Fruit fly (Drosophila melanogaster) whole organism, embryonic: ENCODE results near the gene CG12607.

Experiments
- Ada2b ChIP-seq: fragments of 200-800 bp; sonication (Bioruptor generic); IDR thresholded peaks from 2 replicates; pipeline ENCODE4 v1.3.6; 2022; ENCODE audit warnings: missing biosample characterization, missing genetic modification characterization
- B-H1 ChIP-seq: fragments of 200-800 bp; sonication (Bioruptor generic); IDR thresholded peaks from 3 replicates; pipeline ENCODE4 v1.3.6; 2022; ENCODE audit warnings: missing biosample characterization, missing genetic modification characterization
- CG10267 ChIP-seq: fragments of 200-800 bp; sonication (Bioruptor generic); optimal IDR thresholded peaks from 2 replicates; lab custom pipeline; 2018; ENCODE audit warnings: missing biosample characterization, mild to moderate bottlenecking, missing genetic modification characterization, moderate library complexity
- CG10274 ChIP-seq: fragments of 200-800 bp; sonication (Bioruptor generic); optimal IDR thresholded peaks from 3 replicates; lab custom pipeline; 2017; ENCODE audit warnings: missing biosample characterization, mild to moderate bottlenecking, missing genetic modification characterization
- CG10654 ChIP-seq: fragments of 200-800 bp; sonication (Bioruptor generic); optimal IDR thresholded peaks from 2 replicates; lab custom pipeline; 2016; ENCODE audit warnings: missing biosample characterization, missing genetic modification characterization
- CG12299 ChIP-seq: fragments of 200-800 bp; sonication (Bioruptor generic); optimal IDR thresholded peaks from 2 replicates; lab custom pipeline; 2018; ENCODE audit warnings: missing biosample characterization, mild to moderate bottlenecking, missing genetic modification characterization
- CG12769 ChIP-seq: fragments of 200-800 bp; sonication (Bioruptor generic); optimal IDR thresholded peaks from 2 replicates; lab custom pipeline; 2019; ENCODE audit warnings: missing biosample characterization, mild to moderate bottlenecking, missing genetic modification characterization, moderate library complexity
- CG13123 ChIP-seq: fragments of 200-800 bp; sonication (Bioruptor generic); optimal IDR thresholded peaks from 2 replicates; lab custom pipeline; 2016; ENCODE audit warnings: missing biosample characterization, missing genetic modification characterization
- CG13624 ChIP-seq: fragments of 200-800 bp; sonication (Bioruptor generic); optimal IDR thresholded peaks from 2 replicates; lab custom pipeline; 2016; ENCODE audit warnings: missing biosample characterization, missing genetic modification characterization
- CG14050 ChIP-seq: fragments of 200-800 bp; sonication (Bioruptor generic); IDR thresholded peaks from 3 replicates; pipeline ENCODE4 v1.3.6; 2022; ENCODE audit warnings: missing biosample characterization, missing genetic modification characterization
- CG14667 ChIP-seq: fragments of 200-800 bp; sonication (Bioruptor generic); IDR thresholded peaks from 2 replicates; pipeline ENCODE4 v1.3.6; 2022; ENCODE audit warnings: missing biosample characterization, missing genetic modification characterization
- CG14860 ChIP-seq: fragments of 200-800 bp; sonication (Bioruptor generic); IDR thresholded peaks from 3 replicates; pipeline ENCODE4 v1.3.6; 2022; ENCODE audit warnings: missing biosample characterization, missing genetic modification characterization; ENCODE audit not compliant: partially characterized antibody
- CG15011 ChIP-seq: fragments of 200-800 bp; sonication (Bioruptor generic); optimal IDR thresholded peaks from 3 replicates; lab custom pipeline; 2018; ENCODE audit warnings: missing biosample characterization, mild to moderate bottlenecking, missing genetic modification characterization
- CG1602 ChIP-seq: fragments of 200-800 bp; sonication (Bioruptor generic); optimal IDR thresholded peaks from 3 replicates; lab custom pipeline; 2016; ENCODE audit warnings: missing biosample characterization, missing genetic modification characterization
- CG18476 ChIP-seq: fragments of 200-800 bp; sonication (Bioruptor generic); optimal IDR thresholded peaks from 2 replicates; lab custom pipeline; 2016; ENCODE audit warnings: missing biosample characterization, mild to moderate bottlenecking, missing genetic modification characterization
- CG3065 ChIP-seq: fragments of 200-800 bp; sonication (Bioruptor generic); optimal IDR thresholded peaks from 2 replicates; lab custom pipeline; 2016; ENCODE audit warnings: missing biosample characterization, missing genetic modification characterization
- CG43689 ChIP-seq: fragments of 200-800 bp; sonication (Bioruptor generic); IDR thresholded peaks from 2 replicates; pipeline ENCODE4 v1.3.6; 2022; ENCODE audit warnings: missing biosample characterization, missing genetic modification characterization
- CG8089 ChIP-seq: fragments of 200-800 bp; sonication (Bioruptor generic); optimal IDR thresholded peaks from 3 replicates; lab custom pipeline; 2016; ENCODE audit warnings: missing biosample characterization, missing genetic modification characterization
- CG8924 ChIP-seq: fragments of 200-800 bp; optimal IDR thresholded peaks from 3 replicates; lab custom pipeline; 2019; ENCODE audit warnings: missing biosample characterization, mild to moderate bottlenecking, missing genetic modification characterization, moderate library complexity
- CG9817 ChIP-seq: fragments of 200-800 bp; sonication (Bioruptor generic); optimal IDR thresholded peaks from 2 replicates; lab custom pipeline; 2018; ENCODE audit warnings: missing biosample characterization, mild to moderate bottlenecking, missing genetic modification characterization, moderate library complexity
- CTCF ChIP-seq: fragments of 200-800 bp; sonication (Bioruptor generic); optimal IDR thresholded peaks from 2 replicates; lab custom pipeline; 2017; ENCODE audit warnings: missing biosample characterization, mild to moderate bottlenecking, missing genetic modification characterization, moderate library complexity
- Camta ChIP-seq: fragments of 200-800 bp; sonication (Bioruptor generic); optimal IDR thresholded peaks from 2 replicates; lab custom pipeline; 2016; ENCODE audit warnings: missing biosample characterization, missing genetic modification characterization
- CrebB ChIP-seq: fragments of 200-800 bp; sonication (Bioruptor generic); optimal IDR thresholded peaks from 3 replicates; lab custom pipeline; 2018; ENCODE audit warnings: missing biosample characterization, mild to moderate bottlenecking, missing genetic modification characterization
- Dref ChIP-seq: fragments of 200-800 bp; sonication (Bioruptor generic); IDR thresholded peaks from 2 replicates; pipeline ENCODE4 v1.3.6; 2022; ENCODE audit warnings: missing biosample characterization, missing genetic modification characterization
- Eip74EF ChIP-seq, 2 experiments: fragments of 200-800 bp in 1 of 2; fragments of >200 bp in 1 of 2; sonication (Bioruptor generic) in 1 of 2; optimal IDR thresholded peaks; 2 replicates each; lab custom pipeline; 2017 to 2019; ENCODE audit warnings: missing biosample characterization in 2 of 2, missing genetic modification characterization in 2 of 2, mild to moderate bottlenecking in 1 of 2, moderate library complexity in 1 of 2
- Gsc ChIP-seq: fragments of 200-800 bp; sonication (Bioruptor generic); IDR thresholded peaks from 2 replicates; pipeline ENCODE4 v1.3.6; 2022; ENCODE audit warnings: missing biosample characterization, missing genetic modification characterization
- Hmr ChIP-seq: fragments of 200-800 bp; sonication (Bioruptor generic); optimal IDR thresholded peaks from 3 replicates; lab custom pipeline; 2017; ENCODE audit warnings: mild to moderate bottlenecking, missing biosample characterization, missing genetic modification reagents, missing genetic modification characterization
- Kr ChIP-seq: fragments of 200-800 bp; sonication (Bioruptor generic); optimal IDR thresholded peaks from 2 replicates; lab custom pipeline; 2017; ENCODE audit warnings: missing biosample characterization, mild to moderate bottlenecking, missing genetic modification characterization
- MESR4 ChIP-seq: fragments of 200-800 bp; sonication (Bioruptor generic); optimal IDR thresholded peaks from 2 replicates; lab custom pipeline; 2018; ENCODE audit warnings: missing biosample characterization, mild to moderate bottlenecking, missing genetic modification characterization, moderate library complexity
- Meics ChIP-seq: fragments of 200-800 bp; sonication (Bioruptor generic); optimal IDR thresholded peaks from 2 replicates; lab custom pipeline; 2017; ENCODE audit warnings: missing biosample characterization, mild to moderate bottlenecking, missing genetic modification characterization
- Nf-YA ChIP-seq: fragments of 200-800 bp; sonication (Bioruptor generic); IDR thresholded peaks from 2 replicates; pipeline ENCODE4 v1.3.6; 2022; ENCODE audit warnings: missing biosample characterization, missing genetic modification characterization
- NfI ChIP-seq: fragments of 200-800 bp; sonication (Bioruptor generic); optimal IDR thresholded peaks from 3 replicates; lab custom pipeline; 2018; ENCODE audit warnings: missing biosample characterization, mild to moderate bottlenecking, missing genetic modification characterization, moderate library complexity
- PHDP ChIP-seq: fragments of 200-800 bp; sonication (Bioruptor generic); optimal IDR thresholded peaks from 3 replicates; lab custom pipeline; 2018; ENCODE audit warnings: missing biosample characterization, mild to moderate bottlenecking, missing genetic modification characterization, moderate library complexity
- Ravus ChIP-seq: fragments of 200-800 bp; sonication (Bioruptor generic); IDR thresholded peaks from 2 replicates; pipeline ENCODE4 v1.3.6; 2022; ENCODE audit warnings: missing biosample characterization, missing genetic modification characterization
- Sox102F ChIP-seq: fragments of 200-800 bp; sonication (Bioruptor generic); optimal IDR thresholded peaks from 2 replicates; lab custom pipeline; 2018; ENCODE audit warnings: missing biosample characterization, mild to moderate bottlenecking, missing genetic modification characterization, moderate library complexity
- Ssrp ChIP-seq: fragments of 200-800 bp; sonication (Bioruptor generic); optimal IDR thresholded peaks from 2 replicates; lab custom pipeline; 2018; ENCODE audit warnings: missing biosample characterization, mild to moderate bottlenecking, missing genetic modification characterization, moderate library complexity
- Xbp1 ChIP-seq: fragments of 200-800 bp; sonication (Bioruptor generic); optimal IDR thresholded peaks from 3 replicates; lab custom pipeline; 2016; ENCODE audit warnings: missing biosample characterization, mild to moderate bottlenecking, missing genetic modification characterization
- Xrp1 ChIP-seq: fragments of 200-800 bp; sonication (Bioruptor generic); IDR thresholded peaks from 2 replicates; pipeline ENCODE4 v1.3.6; 2022; ENCODE audit warnings: missing biosample characterization, missing genetic modification characterization
- cad ChIP-seq: fragments of >200 bp; optimal IDR thresholded peaks from 2 replicates; lab custom pipeline; 2017; ENCODE audit warnings: missing biosample characterization, missing genetic modification characterization
- eve ChIP-seq, 2 experiments: fragments of >200 bp; optimal IDR thresholded peaks; 2 replicates each; lab custom pipeline; 2017; ENCODE audit warnings: missing biosample characterization in 2 of 2, missing genetic modification characterization in 2 of 2
- insv ChIP-seq, 2 experiments: fragments of 200-800 bp; sonication (Bioruptor generic); optimal IDR thresholded peaks; 3 replicates each; lab custom pipeline; 2016 to 2018; ENCODE audit warnings: missing biosample characterization in 2 of 2, missing genetic modification characterization in 2 of 2
- lab ChIP-seq: fragments of 200-800 bp; sonication (Bioruptor generic); optimal IDR thresholded peaks from 3 replicates; lab custom pipeline; 2017; ENCODE audit warnings: missing biosample characterization, missing genetic modification characterization, mild to moderate bottlenecking, moderate library complexity, missing genetic modification reagents
- lbe ChIP-seq: fragments of 200-800 bp; sonication (Bioruptor generic); optimal IDR thresholded peaks from 2 replicates; lab custom pipeline; 2016; ENCODE audit warnings: missing biosample characterization, mild to moderate bottlenecking, missing genetic modification characterization
- lmd ChIP-seq: fragments of 200-800 bp; sonication (Bioruptor generic); IDR thresholded peaks from 2 replicates; pipeline ENCODE4 v1.3.6; 2022; ENCODE audit warnings: missing biosample characterization, missing genetic modification characterization
- ro ChIP-seq: fragments of 200-800 bp; sonication (Bioruptor generic); IDR thresholded peaks from 2 replicates; pipeline ENCODE4 v1.3.6; 2022; ENCODE audit warnings: missing biosample characterization, missing genetic modification characterization
- sens ChIP-seq: fragments of 200-800 bp; sonication (Bioruptor generic); peaks from one replicate; lab custom pipeline; 2016; ENCODE audit warnings: missing biosample characterization, missing genetic modification characterization
- sr ChIP-seq: fragments of 200-800 bp; sonication (Bioruptor generic); IDR thresholded peaks from 3 replicates; pipeline ENCODE4 v1.3.6; 2022; ENCODE audit warnings: missing biosample characterization, missing genetic modification characterization
- stc ChIP-seq: fragments of 200-800 bp; sonication (Bioruptor generic); IDR thresholded peaks from 2 replicates; pipeline ENCODE4 v1.3.6; 2022; ENCODE audit warnings: missing biosample characterization, missing genetic modification characterization
- ttk ChIP-seq: fragments of 200-800 bp; sonication (Bioruptor generic); IDR thresholded peaks from 2 replicates; pipeline ENCODE4 v2.1.2; 2022; ENCODE audit warnings: missing biosample characterization, missing genetic modification characterization
- vvl ChIP-seq: fragments of 200-800 bp; sonication (Bioruptor generic); IDR thresholded peaks from 2 replicates; pipeline ENCODE4 v1.3.6; 2022; ENCODE audit warnings: missing biosample characterization, missing genetic modification characterization

CG12607 gene

dm6 chr3L:4411025-4411873 lies 35.1 kb upstream of the CG12607 start (continued):
- no peak for TF ChIP-seq CG9817
- peak; percentile 77 for TF ChIP-seq CG13624 (GFP tag; lab: Kevin White, UChicago)
- no peak for TF ChIP-seq ro (GFP tag; lab: Robert Waterston, UW)
- no peak for TF ChIP-seq Xrp1 (GFP tag; lab: Robert Waterston, UW)
- TF ChIP-seq CG12769, result no peak
- peak; percentile 21 for TF ChIP-seq Meics (GFP tag; lab: Kevin White, UChicago)
- TF ChIP-seq Ada2b (GFP tag; lab: Robert Waterston, UW), result 0 out of 2 replicates have a peak, but pooled peaks have one; percentile 3
- no peak for TF ChIP-seq CTCF (GFP tag; lab: Kevin White, UChicago)
- TF ChIP-seq lab (GFP tag; lab: Kevin White, UChicago), result peak; percentile 9
- TF ChIP-seq Dref (GFP tag; lab: Robert Waterston, UW), result no peak
- TF ChIP-seq sr (GFP tag; lab: Robert Waterston, UW), result peak; percentile 66; the same call in 2 of the 3 replicates
- no peak for TF ChIP-seq MESR4 (GFP tag; lab: Kevin White, UChicago)
- no peak for TF ChIP-seq Ssrp (tag; lab: Kevin White, UChicago)
- TF ChIP-seq Hmr (GFP tag; lab: Kevin White, UChicago), result no peak
- TF ChIP-seq Camta, result no peak
- TF ChIP-seq Sox102F, result peak; percentile 13
- no peak for TF ChIP-seq Eip74EF (GFP tag; optimal IDR thresholded peaks at IDR 0.05; lab: Kevin White, UChicago)
- TF ChIP-seq, all 482 proteins: peak for 25

- TF ChIP-seq CrebB (tag; lab: Kevin White, UChicago) (no peak), insv (GFP tag; optimal IDR thresholded peaks at IDR 0.05; lab: Kevin White, UChicago) (no peak), CG1602 (no peak), CG15011 (GFP tag; lab: Kevin White, UChicago) (no peak), lmd (GFP tag; lab: Robert Waterston, UW) (no peak), CG3065 (GFP tag; lab: Kevin White, UChicago) (no peak), PHDP (tag; lab: Kevin White, UChicago) (no peak), vvl (GFP tag; lab: Robert Waterston, UW) (no peak), CG43689 (GFP tag; lab: Robert Waterston, UW) (no peak), lbe (no peak), CG8924 (no peak), ttk (GFP tag; lab: Robert Waterston, UW) (no peak), CG10267 (no peak), CG14860 (no peak), MESR4 (GFP tag; lab: Kevin White, UChicago) (no peak), NfI (GFP tag; lab: Kevin White, UChicago) (peak; percentile 5), Ada2b (GFP tag; lab: Robert Waterston, UW) (no peak), CG14050 (GFP tag; lab: Robert Waterston, UW) (no peak), Kr (GFP tag; lab: Kevin White, UChicago) (no peak), Xbp1 (no peak), Gsc (no peak), B-H1 (GFP tag; lab: Robert Waterston, UW) (no peak), Nf-YA (GFP tag; lab: Robert Waterston, UW) (no peak), sens (GFP tag; lab: Kevin White, UChicago) (peak; percentile 73), CG18476 (GFP tag; lab: Kevin White, UChicago) (no peak), eve (GFP tag; optimal IDR thresholded peaks at IDR 0.05; lab: Kevin White, UChicago) (peak in 1 of 2 experiments; percentile 43), CG10654 (no peak), stc (GFP tag; lab: Robert Waterston, UW) (no peak), CG8089 (no peak), CG14667 (no peak), cad (GFP tag; lab: Kevin White, UChicago) (no peak), CG12299 (tag; lab: Kevin White, UChicago) (no peak), Ravus (GFP tag; lab: Robert Waterston, UW) (no peak), Xrp1 (GFP tag; lab: Robert Waterston, UW) (no peak), CG10274 (GFP tag; lab: Kevin White, UChicago) (no peak), CG13123 (GFP tag; lab: Kevin White, UChicago) (no peak)
These were observed 34.4 kb upstream of the CG12607 start for dm6 chr3L:4411951-4412350.
